Worm (Caenorhabditis elegans): Measurements from ENCODE around the gene C47D12.5.

DNA sequence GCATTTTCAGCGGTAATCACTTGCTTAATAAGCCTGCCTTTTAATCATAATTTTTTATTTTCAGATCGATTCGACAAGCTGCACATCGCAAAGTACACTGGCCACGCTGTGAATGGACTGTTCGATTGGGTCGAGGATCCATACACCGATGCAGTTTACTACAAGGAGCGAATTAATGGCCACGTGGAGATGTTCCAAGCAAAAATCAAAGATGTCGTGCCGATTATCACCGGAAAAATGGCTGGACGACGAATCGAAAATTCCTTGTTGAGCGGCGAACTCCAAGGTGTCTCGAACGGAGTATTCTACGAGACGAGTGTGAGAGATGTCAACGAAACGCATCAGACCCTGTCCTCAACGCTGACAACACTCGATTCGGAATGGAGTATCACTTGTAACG is 42.4 kb upstream of the C47D12.5 start:
- TF ChIP-seq lin-13 (tag; optimal IDR thresholded peaks at IDR 0.05) (no peak), ztf-11 (tag; optimal IDR thresholded peaks at IDR 0.05) (no peak), nhr-12 (tag; optimal IDR thresholded peaks at IDR 0.05) (no peak), unc-62 (GFP tag; optimal IDR thresholded peaks at IDR 0.05) (no peak)
